Fruit fly (Drosophila melanogaster) whole organism, embryonic: ENCODE results near the gene mask.

Experiments used
- ATbp ChIP-seq: fragments of 200-800 bp; sonication (Bioruptor generic); optimal IDR thresholded peaks from 2 replicates; lab custom pipeline; 2017; ENCODE audit warnings: missing biosample characterization, mild to moderate bottlenecking, missing genetic modification characterization, missing genetic modification reagents
- B-H1 ChIP-seq: fragments of 200-800 bp; sonication (Bioruptor generic); IDR thresholded peaks from 3 replicates; pipeline ENCODE4 v1.3.6; 2022; ENCODE audit warnings: missing biosample characterization, missing genetic modification characterization
- CG10366 ChIP-seq: fragments of 200-800 bp; sonication (Bioruptor generic); IDR thresholded peaks from 2 replicates; pipeline ENCODE4 v1.3.6; 2022; ENCODE audit warnings: missing biosample characterization, missing genetic modification characterization
- CG10654 ChIP-seq: fragments of 200-800 bp; sonication (Bioruptor generic); optimal IDR thresholded peaks from 2 replicates; lab custom pipeline; 2016; ENCODE audit warnings: missing biosample characterization, missing genetic modification characterization
- CG1233 ChIP-seq: fragments of 200-800 bp; sonication (Bioruptor generic); optimal IDR thresholded peaks from 4 replicates; lab custom pipeline; 2018; ENCODE audit warnings: missing biosample characterization, mild to moderate bottlenecking, missing genetic modification characterization
- CG13296 ChIP-seq: fragments of 200-800 bp; sonication (Bioruptor generic); optimal IDR thresholded peaks from 3 replicates; lab custom pipeline; 2018; ENCODE audit warnings: missing biosample characterization, mild to moderate bottlenecking, missing genetic modification characterization
- CG14667 ChIP-seq: fragments of 200-800 bp; sonication (Bioruptor generic); IDR thresholded peaks from 2 replicates; pipeline ENCODE4 v1.3.6; 2022; ENCODE audit warnings: missing biosample characterization, missing genetic modification characterization
- CG17829 ChIP-seq: fragments of 200-800 bp; optimal IDR thresholded peaks from 2 replicates; lab custom pipeline; 2019; ENCODE audit warnings: missing biosample characterization, mild to moderate bottlenecking, missing genetic modification characterization, moderate library complexity
- CG2202 ChIP-seq: fragments of 200-800 bp; sonication (Bioruptor generic); optimal IDR thresholded peaks from 2 replicates; lab custom pipeline; 2018; ENCODE audit warnings: missing biosample characterization, mild to moderate bottlenecking, missing genetic modification characterization
- CG2889 ChIP-seq: fragments of 200-800 bp; sonication (Bioruptor generic); IDR thresholded peaks from 3 replicates; pipeline ENCODE4 v1.3.6; 2022; ENCODE audit warnings: missing biosample characterization, missing genetic modification characterization
- CG30403 ChIP-seq: fragments of 200-800 bp; sonication (Bioruptor generic); optimal IDR thresholded peaks from 3 replicates; lab custom pipeline; 2016; ENCODE audit warnings: missing biosample characterization, missing genetic modification characterization
- CG3281 ChIP-seq: fragments of 200-800 bp; sonication (Bioruptor generic); optimal IDR thresholded peaks from 3 replicates; lab custom pipeline; 2017; ENCODE audit warnings: missing biosample characterization, mild to moderate bottlenecking, missing genetic modification characterization
- CG3847 ChIP-seq: fragments of 200-800 bp; sonication (Bioruptor generic); IDR thresholded peaks from 2 replicates; pipeline ENCODE4 v1.3.6; 2022; ENCODE audit warnings: missing biosample characterization, missing genetic modification characterization
- CG6272 ChIP-seq: fragments of 200-800 bp; sonication (Bioruptor generic); IDR thresholded peaks from 2 replicates; pipeline ENCODE4 v1.3.6; 2022; ENCODE audit warnings: missing biosample characterization, missing genetic modification characterization
- CG7839 ChIP-seq: fragments of 200-800 bp; sonication (Bioruptor generic); optimal IDR thresholded peaks from 3 replicates; lab custom pipeline; 2018; ENCODE audit warnings: missing biosample characterization, mild to moderate bottlenecking, missing genetic modification characterization, moderate library complexity
- CG8924 ChIP-seq: fragments of 200-800 bp; optimal IDR thresholded peaks from 3 replicates; lab custom pipeline; 2019; ENCODE audit warnings: missing biosample characterization, mild to moderate bottlenecking, missing genetic modification characterization, moderate library complexity
- CG8944 ChIP-seq: fragments of 200-800 bp; sonication (Bioruptor generic); optimal IDR thresholded peaks from 3 replicates; lab custom pipeline; 2016; ENCODE audit warnings: missing biosample characterization, missing genetic modification characterization
- CHES-1-like ChIP-seq: fragments of 200-800 bp; sonication (Bioruptor generic); optimal IDR thresholded peaks from 2 replicates; lab custom pipeline; 2016; ENCODE audit warnings: missing biosample characterization, missing genetic modification characterization
- D ChIP-seq, 2 experiments: fragments of 200-800 bp in 1 of 2; fragments of >200 bp in 1 of 2; sonication (Bioruptor generic) in 1 of 2; optimal IDR thresholded peaks; 2 replicates in 1 of 2; 3 replicates in 1 of 2; lab custom pipeline; 2017; ENCODE audit warnings: mild to moderate bottlenecking in 1 of 2, missing biosample characterization in 1 of 2, missing genetic modification characterization in 1 of 2, missing genetic modification reagents in 1 of 2
- Dek ChIP-seq: fragments of 200-800 bp; sonication (Bioruptor generic); optimal IDR thresholded peaks from 3 replicates; lab custom pipeline; 2019; ENCODE audit warnings: missing biosample characterization, mild to moderate bottlenecking, missing genetic modification characterization, moderate library complexity
- Dip3 ChIP-seq: fragments of 200-800 bp; sonication (Bioruptor generic); optimal IDR thresholded peaks from 3 replicates; lab custom pipeline; 2016; ENCODE audit warnings: missing biosample characterization, missing genetic modification characterization
- Dref ChIP-seq: fragments of 200-800 bp; sonication (Bioruptor generic); IDR thresholded peaks from 2 replicates; pipeline ENCODE4 v1.3.6; 2022; ENCODE audit warnings: missing biosample characterization, missing genetic modification characterization
- HmgD ChIP-seq: fragments of 200-800 bp; sonication (Bioruptor generic); optimal IDR thresholded peaks from 3 replicates; lab custom pipeline; 2016; ENCODE audit warnings: missing biosample characterization, missing genetic modification characterization
- MESR4 ChIP-seq: fragments of 200-800 bp; sonication (Bioruptor generic); optimal IDR thresholded peaks from 2 replicates; lab custom pipeline; 2018; ENCODE audit warnings: missing biosample characterization, mild to moderate bottlenecking, missing genetic modification characterization, moderate library complexity
- Max ChIP-seq: fragments of 200-800 bp; sonication (Bioruptor generic); optimal IDR thresholded peaks from 2 replicates; lab custom pipeline; 2016; ENCODE audit warnings: missing biosample characterization, mild to moderate bottlenecking, missing genetic modification characterization
- Ravus ChIP-seq: fragments of 200-800 bp; sonication (Bioruptor generic); IDR thresholded peaks from 2 replicates; pipeline ENCODE4 v1.3.6; 2022; ENCODE audit warnings: missing biosample characterization, missing genetic modification characterization
- Sry-β ChIP-seq: fragments of 200-800 bp; sonication (Bioruptor generic); optimal IDR thresholded peaks from 2 replicates; lab custom pipeline; 2018; ENCODE audit warnings: missing biosample characterization, mild to moderate bottlenecking, missing genetic modification characterization, moderate library complexity
- Taf1 ChIP-seq: fragments of 200-800 bp; sonication (Bioruptor generic); IDR thresholded peaks from 2 replicates; pipeline ENCODE4 v1.3.6; 2022; ENCODE audit warnings: missing biosample characterization, missing genetic modification characterization
- ase ChIP-seq: fragments of 200-800 bp; sonication (Bioruptor generic); IDR thresholded peaks from 3 replicates; pipeline ENCODE4 v1.3.6; 2022; ENCODE audit warnings: missing biosample characterization, missing genetic modification characterization
- ash1 ChIP-seq: fragments of 200-800 bp; sonication (Bioruptor generic); optimal IDR thresholded peaks from 2 replicates; lab custom pipeline; 2018; ENCODE audit warnings: missing biosample characterization, mild to moderate bottlenecking, missing genetic modification characterization
- cad ChIP-seq: fragments of >200 bp; optimal IDR thresholded peaks from 2 replicates; lab custom pipeline; 2017; ENCODE audit warnings: missing biosample characterization, missing genetic modification characterization
- cg ChIP-seq: fragments of 200-800 bp; sonication (Bioruptor generic); optimal IDR thresholded peaks from 3 replicates; lab custom pipeline; 2019; ENCODE audit warnings: missing biosample characterization, mild to moderate bottlenecking, missing genetic modification characterization, moderate library complexity
- chinmo ChIP-seq: fragments of 200-800 bp; sonication (Bioruptor generic); IDR thresholded peaks from 4 replicates; pipeline ENCODE4 v1.3.6; 2022; ENCODE audit warnings: missing biosample characterization, missing genetic modification characterization; ENCODE audit not compliant: partially characterized antibody
- dpn ChIP-seq, 2 experiments: fragments of 200-800 bp; sonication (Bioruptor generic); optimal IDR thresholded peaks; 3 replicates each; lab custom pipeline; 2016; ENCODE audit warnings: missing biosample characterization in 2 of 2, missing genetic modification characterization in 2 of 2
- fd64A ChIP-seq: fragments of 200-800 bp; sonication (Bioruptor generic); optimal IDR thresholded peaks from 3 replicates; lab custom pipeline; 2018; ENCODE audit warnings: missing biosample characterization, mild to moderate bottlenecking, missing genetic modification characterization
- fu2 ChIP-seq: fragments of 200-800 bp; sonication (Bioruptor generic); optimal IDR thresholded peaks from 2 replicates; lab custom pipeline; 2016; ENCODE audit warnings: missing biosample characterization, missing genetic modification characterization
- hth ChIP-seq: fragments of >200 bp; optimal IDR thresholded peaks from 2 replicates; lab custom pipeline; 2017; ENCODE audit warnings: inconsistent platforms
- mirr ChIP-seq: fragments of 200-800 bp; sonication (Bioruptor generic); optimal IDR thresholded peaks from 3 replicates; lab custom pipeline; 2018; ENCODE audit warnings: missing biosample characterization, mild to moderate bottlenecking, missing genetic modification characterization
- nerfin-1 ChIP-seq: fragments of 200-800 bp; sonication (Bioruptor generic); optimal IDR thresholded peaks from 3 replicates; lab custom pipeline; 2019; ENCODE audit warnings: missing biosample characterization, mild to moderate bottlenecking, missing genetic modification characterization, moderate library complexity
- nom ChIP-seq: fragments of 200-800 bp; sonication (Bioruptor generic); optimal IDR thresholded peaks from 2 replicates; lab custom pipeline; 2017; ENCODE audit warnings: missing biosample characterization, missing genetic modification characterization, mild to moderate bottlenecking, moderate library complexity, missing genetic modification reagents
- otp ChIP-seq: fragments of 200-800 bp; sonication (Bioruptor generic); IDR thresholded peaks from 3 replicates; pipeline ENCODE4, ENCODE4 v1.3.6; 2022; ENCODE audit warnings: missing biosample characterization, missing genetic modification characterization
- phol ChIP-seq: fragments of 200-800 bp; sonication (Bioruptor generic); optimal IDR thresholded peaks from 3 replicates; lab custom pipeline; 2018; ENCODE audit warnings: missing biosample characterization, mild to moderate bottlenecking, missing genetic modification characterization, moderate library complexity
- pros ChIP-seq: fragments of 200-800 bp; sonication (Bioruptor generic); optimal IDR thresholded peaks from 3 replicates; lab custom pipeline; 2019; ENCODE audit warnings: missing biosample characterization, mild to moderate bottlenecking, missing genetic modification characterization, moderate library complexity
- rib ChIP-seq: fragments of 200-800 bp; sonication (Bioruptor generic); IDR thresholded peaks from 2 replicates; pipeline ENCODE4 v1.3.6; 2022; ENCODE audit warnings: missing biosample characterization, missing genetic modification characterization
- row ChIP-seq: fragments of 200-800 bp; sonication (Bioruptor generic); IDR thresholded peaks from 3 replicates; pipeline ENCODE4 v1.3.6; 2022; ENCODE audit warnings: missing biosample characterization, missing genetic modification characterization
- salm ChIP-seq: fragments of 200-800 bp; sonication (Bioruptor generic); optimal IDR thresholded peaks from 2 replicates; lab custom pipeline; 2018; ENCODE audit warnings: missing biosample characterization, mild to moderate bottlenecking, missing genetic modification characterization
- sug ChIP-seq: fragments of 200-800 bp; optimal IDR thresholded peaks from 2 replicates; lab custom pipeline; 2019; ENCODE audit warnings: missing biosample characterization, mild to moderate bottlenecking, missing genetic modification characterization, moderate library complexity
- tgo ChIP-seq: fragments of 200-800 bp; sonication (Bioruptor generic); IDR thresholded peaks from 3 replicates; pipeline ENCODE4 v1.3.6; 2022; ENCODE audit warnings: missing biosample characterization, missing genetic modification characterization
- tin ChIP-seq: fragments of 200-800 bp; sonication (Bioruptor generic); optimal IDR thresholded peaks from 3 replicates; lab custom pipeline; 2016; ENCODE audit warnings: missing biosample characterization, missing genetic modification characterization
- vvl ChIP-seq: fragments of 200-800 bp; sonication (Bioruptor generic); IDR thresholded peaks from 2 replicates; pipeline ENCODE4 v1.3.6; 2022; ENCODE audit warnings: missing biosample characterization, missing genetic modification characterization
- z ChIP-seq: fragments of 200-800 bp; sonication (Bioruptor generic); IDR thresholded peaks from 3 replicates; pipeline ENCODE4 v1.3.6; 2022; ENCODE audit warnings: missing biosample characterization, missing genetic modification characterization

The mask gene

DNA sequence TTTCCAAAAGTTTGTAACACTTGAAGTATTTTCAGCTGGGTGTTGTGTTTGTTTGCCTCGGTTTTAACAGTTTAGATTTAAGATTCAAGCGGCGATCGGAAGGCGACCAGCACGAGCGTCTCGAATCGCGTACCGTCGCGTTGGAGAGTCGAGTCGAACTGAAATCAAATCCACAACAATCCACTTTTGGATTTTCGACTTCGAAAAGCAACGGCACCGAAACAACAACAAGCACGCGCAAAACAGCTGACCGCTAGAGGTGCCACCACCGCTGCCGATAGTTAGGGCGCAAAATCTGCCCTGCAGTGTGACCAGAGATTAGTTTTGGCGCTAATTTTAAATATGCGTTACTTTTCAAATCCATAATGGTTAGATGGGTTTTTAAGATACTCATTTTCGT is 40.7 kb downstream of the mask start, which contains the start of gene jar:
jar (minus strand) TSS at position 163 of the 400 bp plus-strand sequence.
- TF ChIP-seq salm: peak; percentile 24
- TF ChIP-seq CG2889 (GFP tag; lab: Robert Waterston, UW): no peak
- TF ChIP-seq rib (GFP tag; lab: Robert Waterston, UW): peak; percentile 65
- peak; percentile 69 for TF ChIP-seq mirr (GFP tag; lab: Kevin White, UChicago)
- peak; percentile 61 for TF ChIP-seq CG17829
- no peak for TF ChIP-seq CG30403 (GFP tag; lab: Kevin White, UChicago)
- TF ChIP-seq MESR4 (GFP tag; lab: Kevin White, UChicago): peak; percentile 31
- peak; percentile 24 for TF ChIP-seq CG1233
- TF ChIP-seq Sry-β (GFP tag; lab: Kevin White, UChicago): peak; percentile 42
- TF ChIP-seq CG8944 (GFP tag; lab: Kevin White, UChicago): no peak
- TF ChIP-seq row (GFP tag; lab: Robert Waterston, UW): peak; percentile 59
- TF ChIP-seq cg (GFP tag; lab: Kevin White, UChicago): peak; percentile 27
- peak in 1 of 2 experiments; percentile 7 for TF ChIP-seq dpn (GFP tag; optimal IDR thresholded peaks at IDR 0.05; lab: Kevin White, UChicago)
- no peak; the same call in 2 of the 3 replicates for TF ChIP-seq B-H1 (GFP tag; lab: Robert Waterston, UW)
- TF ChIP-seq CG3281: peak; percentile 30
- peak; percentile 67 for TF ChIP-seq pros (GFP tag; lab: Kevin White, UChicago)
- peak; percentile 19 for TF ChIP-seq fu2 (GFP tag; lab: Kevin White, UChicago)
- TF ChIP-seq otp (GFP tag; lab: Robert Waterston, UW): peak; percentile 61; the same call in 1 of the 3 replicates
- TF ChIP-seq tin (GFP tag; lab: Kevin White, UChicago): no peak
- TF ChIP-seq CG13296 (GFP tag; lab: Kevin White, UChicago): peak; percentile 16
- TF ChIP-seq ash1 (GFP tag; lab: Kevin White, UChicago): peak; percentile 52
- TF ChIP-seq CG10654 (GFP tag; lab: Kevin White, UChicago): no peak
- TF ChIP-seq CHES-1-like: peak; percentile 66
- TF ChIP-seq z (GFP tag; lab: Robert Waterston, UW): no peak
- TF ChIP-seq CG14667: no peak
- TF ChIP-seq hth (lab: Kevin White, UChicago): no peak
- TF ChIP-seq Taf1: no peak
- peak; percentile 21 for TF ChIP-seq ATbp (GFP tag; lab: Kevin White, UChicago)
- TF ChIP-seq vvl: peak; percentile 82
- peak; percentile 5 for TF ChIP-seq D (optimal IDR thresholded peaks at IDR 0.05; lab: Kevin White, UChicago)
- TF ChIP-seq D (GFP tag; optimal IDR thresholded peaks at IDR 0.05; lab: Kevin White, UChicago): no peak
- TF ChIP-seq fd64A (GFP tag; lab: Kevin White, UChicago): peak; percentile 1
- peak; percentile 50 for TF ChIP-seq nerfin-1 (tag; lab: Kevin White, UChicago)
- peak; percentile 25 for TF ChIP-seq CG7839 (tag; lab: Kevin White, UChicago)
- TF ChIP-seq nom (GFP tag; lab: Kevin White, UChicago): peak; percentile 25
- no peak for TF ChIP-seq Ravus (GFP tag; lab: Robert Waterston, UW)
- peak; percentile 55 for TF ChIP-seq Dref (GFP tag; lab: Robert Waterston, UW)
- TF ChIP-seq ase: no peak
- peak; percentile 46 for TF ChIP-seq phol
- peak; percentile 95; the same call in 3 of the 4 replicates for TF ChIP-seq chinmo (GFP tag; lab: Robert Waterston, UW)
- no peak for TF ChIP-seq Max
- peak; percentile 38 for TF ChIP-seq sug (tag; lab: Kevin White, UChicago)
- no peak for TF ChIP-seq tgo (GFP tag; lab: Robert Waterston, UW)
- peak; percentile 39 for TF ChIP-seq CG8924 (tag; lab: Kevin White, UChicago)
- peak; percentile 23 for TF ChIP-seq cad
- 0 out of 2 replicates have a peak, but pooled peaks have one; percentile 19 for TF ChIP-seq CG6272 (GFP tag; lab: Robert Waterston, UW)
- TF ChIP-seq CG10366: peak; percentile 40
- no peak for TF ChIP-seq Dip3 (GFP tag; lab: Kevin White, UChicago)
- peak; percentile 65 for TF ChIP-seq CG3847 (GFP tag; lab: Robert Waterston, UW)
- TF ChIP-seq CG2202 (tag; lab: Kevin White, UChicago): peak; percentile 24
- peak; percentile 25 for TF ChIP-seq Dek (tag; lab: Kevin White, UChicago)
- TF ChIP-seq HmgD: peak; percentile 28
